Fruit fly (Drosophila melanogaster) whole organism, embryonic: ENCODE measurements around the gene flip.

Experiments used
- B-H1 ChIP-seq: fragments of 200-800 bp; sonication (Bioruptor generic); IDR thresholded peaks from 3 replicates; pipeline ENCODE4 v1.3.6; 2022; ENCODE audit warnings: missing biosample characterization, missing genetic modification characterization
- CG12391 ChIP-seq: fragments of 200-800 bp; sonication (Bioruptor generic); optimal IDR thresholded peaks from 3 replicates; lab custom pipeline; 2018; ENCODE audit warnings: missing biosample characterization, mild to moderate bottlenecking, missing genetic modification characterization, moderate library complexity
- CG6654 ChIP-seq: fragments of 200-800 bp; sonication (Bioruptor generic); optimal IDR thresholded peaks from 2 replicates; lab custom pipeline; 2017; ENCODE audit warnings: missing biosample characterization, mild to moderate bottlenecking, missing genetic modification characterization
- amos ChIP-seq: fragments of 200-800 bp; sonication (Bioruptor generic); IDR thresholded peaks from 2 replicates; pipeline ENCODE4 v1.3.6; 2022; ENCODE audit warnings: missing biosample characterization, missing genetic modification characterization; ENCODE audit not compliant: partially characterized antibody
- ap ChIP-seq: fragments of 200-800 bp; sonication (Bioruptor generic); IDR thresholded peaks from 2 replicates; pipeline ENCODE4 v1.3.6; 2022; ENCODE audit warnings: missing biosample characterization, missing genetic modification characterization
- jigr1 ChIP-seq: fragments of 200-800 bp; sonication (Bioruptor generic); IDR thresholded peaks from 3 replicates; pipeline ENCODE4 v1.3.6; 2022; ENCODE audit warnings: missing biosample characterization, missing genetic modification characterization
- psq ChIP-seq: fragments of 200-800 bp; sonication (Bioruptor generic); optimal IDR thresholded peaks from 2 replicates; lab custom pipeline; 2017; ENCODE audit warnings: missing biosample characterization, missing genetic modification characterization
- ttk ChIP-seq: fragments of 200-800 bp; sonication (Bioruptor generic); IDR thresholded peaks from 2 replicates; pipeline ENCODE4 v2.1.2; 2022; ENCODE audit warnings: missing biosample characterization, missing genetic modification characterization

DNA sequence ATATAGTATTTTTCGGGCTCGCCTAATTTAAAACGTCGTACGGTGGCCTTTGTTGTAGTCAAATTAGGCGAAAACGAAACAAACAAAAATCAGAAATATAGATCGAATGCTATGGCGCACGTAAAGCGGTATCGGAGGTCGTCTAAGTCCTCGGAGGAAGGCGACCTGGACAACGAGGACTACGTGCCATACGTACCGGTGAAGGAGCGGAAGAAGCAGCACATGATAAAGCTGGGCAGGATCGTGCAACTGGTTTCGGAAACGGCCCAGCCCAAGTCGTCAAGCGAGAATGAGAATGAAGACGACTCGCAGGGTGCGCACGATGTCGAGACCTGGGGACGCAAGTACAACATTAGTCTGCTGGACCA lies 44.7 kb downstream of the flip start, which contains the start of gene abs:
- no peak for TF ChIP-seq CG12391
- no peak for TF ChIP-seq B-H1 (GFP tag; lab: Robert Waterston, UW)
- TF ChIP-seq ap = no peak
- 0 out of 2 replicates have a peak, but pooled peaks have one; percentile 30 for TF ChIP-seq amos (GFP tag; lab: Robert Waterston, UW)
- no peak for TF ChIP-seq ttk (GFP tag; lab: Robert Waterston, UW)
- TF ChIP-seq psq (GFP tag; lab: Kevin White, UChicago) = no peak
- TF ChIP-seq jigr1 (GFP tag; lab: Robert Waterston, UW) = no peak
- TF ChIP-seq CG6654 = no peak
